Fruit fly (Drosophila melanogaster) whole organism, pupa: ENCODE results near the gene CycA.

ENCODE experiments used
- CG12605 ChIP-seq: fragments of 200-800 bp; sonication (Bioruptor generic); IDR thresholded peaks from 2 replicates; pipeline ENCODE4 v1.3.6; 2022; ENCODE audit warnings: missing biosample characterization, missing genetic modification characterization
- CG14655 ChIP-seq: fragments of 200-800 bp; sonication (Bioruptor generic); optimal IDR thresholded peaks from 3 replicates; lab custom pipeline; 2017; ENCODE audit warnings: mild to moderate bottlenecking, missing biosample characterization, missing genetic modification reagents, missing genetic modification characterization
- CG15710 ChIP-seq: fragments of 200-800 bp; sonication (Bioruptor generic); optimal IDR thresholded peaks from 2 replicates; lab custom pipeline; 2018; ENCODE audit warnings: missing biosample characterization, mild to moderate bottlenecking, missing genetic modification characterization, moderate library complexity
- CG17806 ChIP-seq: fragments of 200-800 bp; sonication (Bioruptor generic); optimal IDR thresholded peaks from 2 replicates; lab custom pipeline; 2018; ENCODE audit warnings: missing biosample characterization, mild to moderate bottlenecking, missing genetic modification characterization, moderate library complexity
- Ets98B ChIP-seq: fragments of 200-800 bp; sonication (Bioruptor generic); IDR thresholded peaks from 2 replicates; pipeline ENCODE4 v1.3.6; 2022; ENCODE audit warnings: missing biosample characterization, missing genetic modification characterization
- Pif1A ChIP-seq: fragments of 200-800 bp; sonication (Bioruptor generic); optimal IDR thresholded peaks from 3 replicates; lab custom pipeline; 2016; ENCODE audit warnings: missing biosample characterization, missing genetic modification characterization
- rn ChIP-seq: fragments of 200-800 bp; sonication (Bioruptor generic); IDR thresholded peaks from 2 replicates; pipeline ENCODE4 v1.3.6; 2022; ENCODE audit warnings: missing biosample characterization, missing genetic modification characterization

DNA sequence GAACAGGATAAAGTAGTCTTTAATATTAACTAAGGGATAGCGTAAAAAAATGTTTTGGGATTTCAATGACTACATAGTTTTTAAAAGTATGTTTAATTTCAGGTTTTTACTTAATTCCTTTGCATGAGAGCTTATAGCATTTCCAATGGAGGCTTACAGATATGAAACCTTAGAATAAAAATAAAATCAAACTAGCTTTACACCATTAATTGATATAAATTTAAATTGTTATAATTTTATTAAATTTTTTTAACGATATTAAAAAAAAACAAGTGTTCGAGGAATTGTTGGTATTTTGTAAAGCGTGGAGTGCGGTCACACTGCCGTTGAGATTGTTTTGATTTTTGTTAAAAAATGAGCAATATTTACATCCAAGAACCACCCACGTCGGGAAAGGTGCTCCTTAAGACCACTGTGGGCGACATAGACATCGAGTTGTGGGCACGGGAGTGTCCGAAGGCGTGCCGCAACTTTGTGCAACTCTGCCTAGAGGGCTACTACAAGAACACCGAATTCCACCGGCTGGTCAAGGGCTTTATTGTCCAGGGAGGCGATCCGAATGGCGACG lies 40.1 kb downstream of the CycA start, which contains the start of the genes twy and CG10907:
- TF ChIP-seq CG17806 (tag; lab: Kevin White, UChicago) (no peak), CG14655 (no peak), rn (GFP tag; lab: Robert Waterston, UW) (no peak), Ets98B (no peak), CG15710 (no peak), Pif1A (GFP tag; lab: Kevin White, UChicago) (no peak), CG12605 (GFP tag; lab: Robert Waterston, UW) (no peak)
